Fruit fly (Drosophila melanogaster) Kc167 (cell line): ENCODE data around the gene Plzf.

Experiments used
- Myc ChIP-seq: fragments of >200 bp; optimal IDR thresholded peaks from 2 replicates; lab custom pipeline; 2017; ENCODE audit warnings: missing external identifiers
- Sin3A ChIP-seq: fragments of >200 bp; optimal IDR thresholded peaks from 2 replicates; lab custom pipeline; 2018; ENCODE audit warnings: missing external identifiers

dm6 chr2L:12002051-12002450 is 46.7 kb downstream of the Plzf start, which contains the start of gene Hacd1:
- TF ChIP-seq Sin3A (lab: Kevin White, UChicago) (no peak), Myc (lab: Kevin White, UChicago) (no peak)
